Worm (Caenorhabditis elegans): Measurements from ENCODE around the gene gldi-3.

- TF ChIP-seq unc-62 (GFP tag; optimal IDR thresholded peaks at IDR 0.05 in 1 of 2): peak in 1 of 2 experiments; percentile 17
- no peak for TF ChIP-seq unc-62 (tag; optimal IDR thresholded peaks at IDR 0.05)
- TF ChIP-seq attf-4 (tag; optimal IDR thresholded peaks at IDR 0.05): no peak
- no peak for TF ChIP-seq aly-2 (tag; optimal IDR thresholded peaks at IDR 0.05)
- TF ChIP-seq pqm-1 (tag; optimal IDR thresholded peaks at IDR 0.05): no peak
- TF ChIP-seq ctbp-1 (GFP tag; IDR thresholded peaks at IDR 0.05): no peak
- no peak for TF ChIP-seq ceh-44 (GFP tag; IDR thresholded peaks at IDR 0.05)
- TF ChIP-seq spr-1 (tag; optimal IDR thresholded peaks at IDR 0.05): no peak
- TF ChIP-seq nhr-237 (tag; optimal IDR thresholded peaks at IDR 0.05): no peak
- no peak for TF ChIP-seq nhr-77 (tag; optimal IDR thresholded peaks at IDR 0.05)
- no peak for TF ChIP-seq ceh-28 (tag; optimal IDR thresholded peaks at IDR 0.05)
Observed at ce11 chrII:9266755-9267154, 13.1 kb downstream of the gldi-3 start, which contains the start of gene C01G6.2.

Measured in whole organism, L4 larva.